Fruit fly (Drosophila melanogaster) whole organism, pupa: ENCODE measurements around the gene Rcc1.

Experiments used
- CG10348 ChIP-seq: fragments of 200-800 bp; sonication (Bioruptor generic); IDR thresholded peaks from 2 replicates; pipeline ENCODE4 v1.3.6; 2022; ENCODE audit warnings: missing biosample characterization, missing genetic modification characterization
- CG14655 ChIP-seq: fragments of 200-800 bp; sonication (Bioruptor generic); optimal IDR thresholded peaks from 3 replicates; lab custom pipeline; 2017; ENCODE audit warnings: mild to moderate bottlenecking, missing biosample characterization, missing genetic modification reagents, missing genetic modification characterization
- CG15710 ChIP-seq: fragments of 200-800 bp; sonication (Bioruptor generic); optimal IDR thresholded peaks from 2 replicates; lab custom pipeline; 2018; ENCODE audit warnings: missing biosample characterization, mild to moderate bottlenecking, missing genetic modification characterization, moderate library complexity
- CG32121 ChIP-seq: fragments of 200-800 bp; sonication (Bioruptor generic); IDR thresholded peaks from 2 replicates; pipeline ENCODE4 v1.3.6; 2022; ENCODE audit warnings: missing biosample characterization, missing genetic modification characterization
- CG8301 ChIP-seq: fragments of 200-800 bp; sonication (Bioruptor generic); optimal IDR thresholded peaks from 2 replicates; lab custom pipeline; 2018; ENCODE audit warnings: missing biosample characterization, mild to moderate bottlenecking, missing genetic modification characterization
- Pif1A ChIP-seq: fragments of 200-800 bp; sonication (Bioruptor generic); optimal IDR thresholded peaks from 3 replicates; lab custom pipeline; 2016; ENCODE audit warnings: missing biosample characterization, missing genetic modification characterization
- Pif1B ChIP-seq: fragments of 200-800 bp; sonication (Bioruptor generic); optimal IDR thresholded peaks from 3 replicates; lab custom pipeline; 2016; ENCODE audit warnings: missing biosample characterization, missing genetic modification characterization
- Snoo ChIP-seq: fragments of 200-800 bp; sonication (Bioruptor generic); optimal IDR thresholded peaks from 3 replicates; lab custom pipeline; 2017; ENCODE audit warnings: missing biosample characterization, mild to moderate bottlenecking, missing genetic modification characterization, inconsistent platforms

Rcc1 gene

DNA sequence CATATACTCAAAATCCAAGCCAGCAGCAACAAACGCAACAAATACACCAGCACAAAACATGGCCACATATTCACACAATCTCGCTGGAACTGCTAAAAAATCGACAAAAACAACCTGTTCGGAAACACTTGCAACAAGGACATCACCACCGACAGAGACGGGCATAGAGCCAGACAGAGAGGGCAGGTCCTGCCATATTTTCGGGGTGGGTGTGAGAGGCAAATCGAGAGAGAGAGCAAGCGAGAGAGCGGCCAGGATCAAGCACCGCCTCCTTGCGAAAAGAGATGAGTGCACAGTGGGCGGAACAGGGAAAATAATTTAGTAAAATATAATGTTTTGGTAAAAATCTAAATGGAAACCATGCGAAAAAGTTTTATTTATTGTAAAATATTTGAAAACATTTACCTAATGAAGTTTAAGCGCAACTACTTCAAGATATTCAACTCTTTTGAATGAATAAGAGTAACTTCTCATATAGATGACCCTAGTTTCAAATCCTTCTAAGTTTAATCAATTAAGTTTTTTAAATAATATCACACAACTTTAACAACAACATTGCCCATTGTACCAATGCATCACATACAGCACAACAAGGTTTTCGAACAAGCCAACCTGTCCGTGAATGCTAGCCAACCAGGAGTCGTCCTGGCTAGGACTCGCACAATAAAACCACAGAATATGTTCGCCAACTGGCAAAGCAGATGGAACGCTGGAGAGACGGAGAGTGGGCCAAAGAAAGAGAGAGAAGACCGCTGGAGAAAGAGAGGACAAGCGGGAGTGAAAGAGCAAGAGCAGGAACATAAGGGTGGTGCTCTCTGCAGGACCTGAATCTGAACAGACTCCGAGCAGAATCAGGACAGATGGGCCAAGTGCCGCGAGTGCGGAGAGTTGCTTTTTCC lies 51.0 kb downstream of the Rcc1 start:
- TF ChIP-seq CG14655 (GFP tag; lab: Kevin White, UChicago), result no peak
- no peak for TF ChIP-seq CG15710 (tag; lab: Kevin White, UChicago)
- TF ChIP-seq CG32121 (GFP tag; lab: Robert Waterston, UW), result no peak
- TF ChIP-seq CG10348 (GFP tag; lab: Robert Waterston, UW), result no peak
- no peak for TF ChIP-seq CG8301 (tag; lab: Kevin White, UChicago)
- TF ChIP-seq Pif1B (GFP tag; lab: Kevin White, UChicago), result no peak
- TF ChIP-seq Snoo (tag; lab: Kevin White, UChicago), result no peak
- TF ChIP-seq Pif1A, result peak; percentile 20
- TF ChIP-seq, all 21 proteins: peak for 1
